Worm (Caenorhabditis elegans): ENCODE measurements around the gene W04E12.7.

W04E12.7 gene

DNA sequence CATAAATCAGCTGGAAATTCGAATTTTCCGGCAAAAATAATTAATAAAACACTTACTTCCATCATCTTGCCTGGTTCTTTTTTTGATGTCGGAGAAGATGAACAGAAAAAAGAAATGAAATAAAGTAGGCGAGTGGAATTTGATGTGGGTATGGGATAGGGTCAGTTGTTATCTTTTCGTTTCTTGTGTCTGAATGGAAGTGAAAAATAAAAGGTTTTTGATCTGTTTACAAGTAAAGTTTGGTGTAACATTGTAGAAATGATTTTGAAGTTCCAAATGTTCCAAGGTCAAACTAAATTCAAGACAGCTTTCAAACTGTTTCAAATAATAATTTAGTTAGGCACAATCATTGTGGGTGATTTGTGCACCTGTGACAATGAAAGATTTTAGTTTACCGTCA is at the start of gene W04E12.7:
Gene W04E12.7 (minus strand): TSS at position 101 of the 400 bp plus-strand sequence.
- TF ChIP-seq unc-62 (GFP tag; optimal IDR thresholded peaks at IDR 0.05) (no peak), ZK185.1 (tag; optimal IDR thresholded peaks at IDR 0.05; ENCODE audit: poor library complexity, severe bottlenecking) (no peak), Y53F4B.3 (GFP tag; IDR thresholded peaks at IDR 0.05) (no peak), somi-1 (GFP tag; optimal IDR thresholded peaks at IDR 0.05) (no peak), nhr-90 (tag; optimal IDR thresholded peaks at IDR 0.05) (no peak), pha-4 (tag; optimal IDR thresholded peaks at IDR 0.05) (no peak), ama-1 (optimal IDR thresholded peaks at IDR 0.05) (no peak), ama-1 (GFP tag; optimal IDR thresholded peaks at IDR 0.05) (no peak), dpl-1 (GFP tag; optimal IDR thresholded peaks at IDR 0.05) (no peak)

DNA sequence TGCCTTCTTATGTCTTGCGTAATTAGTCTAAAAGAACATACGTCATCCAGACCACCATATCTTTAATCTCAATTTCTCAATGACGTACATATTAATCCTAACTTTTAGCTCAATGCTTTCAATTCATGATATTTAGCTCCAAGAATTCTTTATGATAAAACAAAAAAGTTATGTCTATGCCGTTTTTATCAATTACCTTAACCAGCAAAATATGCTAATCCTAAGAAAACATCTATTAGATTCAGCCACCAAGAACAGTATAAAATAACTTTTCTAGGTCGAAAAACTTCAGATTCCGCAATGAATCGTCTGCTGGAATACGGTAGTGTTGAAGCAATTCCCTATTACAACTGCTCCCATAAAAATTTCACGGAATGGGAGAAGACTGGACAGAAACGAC is 46.5 kb upstream of the W04E12.7 start, which contains the start of gene srt-45:
Gene srt-45 (plus strand): TSS at position 301 of the 400 bp plus-strand sequence.
- TF ChIP-seq nfyb-1 (GFP tag; IDR thresholded peaks at IDR 0.05) (no peak), akir-1 (GFP tag; optimal IDR thresholded peaks at IDR 0.05) (no peak), hrde-1 (tag; optimal IDR thresholded peaks at IDR 0.05; ENCODE audit: borderline replicate concordance) (no peak), F57C9.4 (tag; optimal IDR thresholded peaks at IDR 0.05) (no peak), rec-8 (tag; optimal IDR thresholded peaks at IDR 0.05) (no peak), zim-3 (tag; optimal IDR thresholded peaks at IDR 0.05) (no peak), lir-1 (GFP tag; conservative IDR thresholded peaks at IDR 0.05) (no peak), F57A8.1 (GFP tag; optimal IDR thresholded peaks at IDR 0.05) (no peak), snpc-1.3 (tag; optimal IDR thresholded peaks at IDR 0.05; ENCODE audit: insufficient read depth) (no peak), F22D6.2 (tag; optimal IDR thresholded peaks at IDR 0.05) (no peak), F33H1.4 (GFP tag; IDR thresholded peaks at IDR 0.05) (no peak), F49E8.2 (tag; optimal IDR thresholded peaks at IDR 0.05; ENCODE audit: insufficient read depth) (no peak), ztf-25 (GFP tag; IDR thresholded peaks at IDR 0.05) (no peak)

DNA sequence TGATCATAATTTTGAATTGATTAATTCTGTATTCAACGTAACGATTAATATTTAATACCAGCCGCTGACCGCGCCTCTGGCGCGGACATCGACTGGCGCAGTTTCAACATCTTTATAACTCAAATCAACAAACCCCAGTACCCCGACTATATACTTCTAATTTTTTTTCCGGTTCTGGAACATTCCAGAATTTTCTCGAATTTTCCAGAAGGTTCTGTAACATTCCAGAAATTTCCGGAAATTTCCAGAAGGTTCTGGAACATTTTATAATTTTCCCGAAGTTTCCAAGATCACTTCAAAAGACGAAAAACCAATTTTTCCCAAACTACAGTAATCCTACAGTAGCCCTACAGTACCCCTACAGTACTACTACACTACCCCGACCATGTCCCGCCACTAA is 41.9 kb upstream of the W04E12.7 start:
- no peak for TF ChIP-seq sdz-38 (tag; optimal IDR thresholded peaks at IDR 0.05)
- peak; percentile 91 for TF ChIP-seq hsf-1 (GFP tag; IDR thresholded peaks at IDR 0.05)
- TF ChIP-seq ztf-25 (GFP tag; IDR thresholded peaks at IDR 0.05) = no peak
- TF ChIP-seq fkh-3 (tag; optimal IDR thresholded peaks at IDR 0.05) = no peak

DNA sequence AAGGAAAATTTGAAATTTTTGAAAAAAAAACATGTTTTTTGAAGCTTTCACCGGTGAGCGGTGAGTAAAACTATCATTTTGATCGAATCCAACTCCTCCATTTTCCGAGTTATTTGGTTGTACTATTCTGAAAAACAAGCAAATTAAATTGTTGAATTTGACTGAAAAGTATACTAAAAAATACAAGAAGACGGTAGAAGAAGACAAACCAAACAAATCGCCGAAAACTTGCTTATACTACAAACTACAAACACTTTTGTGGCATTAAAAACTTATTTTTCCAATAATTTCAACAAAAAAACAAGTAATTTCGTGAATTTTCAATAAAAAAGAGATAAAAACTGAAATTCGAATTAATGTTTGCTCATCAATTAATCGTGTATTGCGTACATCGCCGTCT is 41.2 kb upstream of the W04E12.7 start, which contains the start of gene fbxa-194:
Gene fbxa-194 (minus strand): TSS at position 101 of the 400 bp plus-strand sequence.
- TF ChIP-seq lag-1 (GFP tag; IDR thresholded peaks at IDR 0.05) = no peak

DNA sequence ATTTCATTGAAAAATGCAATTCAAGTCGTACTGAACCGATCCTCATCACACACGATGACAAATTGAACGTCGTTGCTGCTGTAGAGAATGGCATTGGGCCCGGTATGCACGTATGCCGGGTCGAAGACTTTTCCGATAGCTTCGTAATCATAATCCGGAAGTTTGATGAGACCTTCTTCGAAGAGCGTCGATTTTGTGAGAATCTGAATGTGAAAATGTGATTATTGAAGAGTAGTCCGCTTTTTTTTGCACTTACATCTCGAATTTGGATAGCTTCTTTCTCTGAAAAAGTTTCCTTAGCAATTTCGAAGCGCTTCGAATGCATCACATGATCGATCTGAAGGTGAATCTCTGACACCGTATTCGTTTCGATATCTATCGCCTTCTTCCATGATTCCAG is 39.9 kb upstream of the W04E12.7 start, which contains the start of gene fbxa-118:
Gene fbxa-118 (minus strand): TSS at position 101 of the 400 bp plus-strand sequence.
- TF ChIP-seq mcd-1 (GFP tag; IDR thresholded peaks at IDR 0.05) (no peak), hmg-1.2 (GFP tag; IDR thresholded peaks at IDR 0.05) (no peak), tlf-1 (GFP tag; optimal IDR thresholded peaks at IDR 0.05) (no peak), B0261.1 (tag; optimal IDR thresholded peaks at IDR 0.05) (no peak), T26A5.8 (tag; optimal IDR thresholded peaks at IDR 0.05) (no peak), hlh-26 (GFP tag; conservative IDR thresholded peaks at IDR 0.05) (no peak), ekl-4 (GFP tag; IDR thresholded peaks at IDR 0.05) (no peak), ets-4 (GFP tag; optimal IDR thresholded peaks at IDR 0.05) (no peak), lin-54 (GFP tag; optimal IDR thresholded peaks at IDR 0.05) (no peak), madf-3 (GFP tag; IDR thresholded peaks at IDR 0.05) (no peak)
